Worm (Caenorhabditis elegans) whole organism, late embryonic: ENCODE measurements around the gene F49H12.4.

Experiments
- C08G9.2 ChIP-seq: sonication (generic microtip); optimal IDR thresholded peaks from 2 replicates; lab custom pipeline; 2016; ENCODE audit warnings: mild to moderate bottlenecking, missing genetic modification characterization, moderate library complexity, missing compliant biosample characterization
- C38D4.7 ChIP-seq: fragments of 200-800 bp; sonication (Bioruptor generic); optimal IDR thresholded peaks from 2 replicates; lab custom pipeline; 2018; ENCODE audit warnings: mild to moderate bottlenecking, missing genetic modification characterization, moderate library complexity, missing compliant biosample characterization
- F13H6.1 ChIP-seq: sonication (generic microtip); optimal IDR thresholded peaks from 2 replicates; lab custom pipeline; 2016; ENCODE audit warnings: missing genetic modification characterization, missing compliant biosample characterization
- K02D7.2 ChIP-seq: sonication (generic microtip); optimal IDR thresholded peaks from 2 replicates; lab custom pipeline; 2017; ENCODE audit warnings: mild to moderate bottlenecking, missing genetic modification characterization, missing compliant biosample characterization
- K09A11.1 ChIP-seq: sonication (generic microtip); optimal IDR thresholded peaks from 2 replicates; lab custom pipeline; 2017; ENCODE audit warnings: antibody characterized with exemption, mild to moderate bottlenecking, missing genetic modification characterization, missing compliant biosample characterization; ENCODE audit not compliant: insufficient read depth
- T23F11.4 ChIP-seq: fragments of 200-800 bp; sonication (Bioruptor generic); optimal IDR thresholded peaks from 2 replicates; lab custom pipeline; 2018; ENCODE audit warnings: mild to moderate bottlenecking, missing genetic modification characterization, missing compliant biosample characterization
- Y22D7AL.16 ChIP-seq: sonication (generic microtip); optimal IDR thresholded peaks from 2 replicates; lab custom pipeline; 2016; ENCODE audit warnings: missing genetic modification characterization, missing compliant biosample characterization
- ahr-1 ChIP-seq: sonication (generic microtip); optimal IDR thresholded peaks from 2 replicates; lab custom pipeline; 2016; ENCODE audit warnings: missing genetic modification characterization, missing compliant biosample characterization
- ceh-19 ChIP-seq: fragments of 200-800 bp; sonication (Bioruptor generic); optimal IDR thresholded peaks from 2 replicates; lab custom pipeline; 2018; ENCODE audit warnings: mild to moderate bottlenecking, missing genetic modification characterization, missing compliant biosample characterization
- ceh-30 ChIP-seq: fragments of 150-350 bp; optimal IDR thresholded peaks from 2 replicates; lab custom pipeline; 2014; ENCODE audit warnings: missing biosample characterization, missing genetic modification characterization
- ceh-31 ChIP-seq: sonication (generic microtip); optimal IDR thresholded peaks from 2 replicates; lab custom pipeline; 2016; ENCODE audit warnings: missing genetic modification characterization, missing compliant biosample characterization
- ceh-34 ChIP-seq: sonication (generic microtip); optimal IDR thresholded peaks from 2 replicates; lab custom pipeline; 2016; ENCODE audit warnings: mild to moderate bottlenecking, missing genetic modification characterization, missing compliant biosample characterization
- ceh-48 ChIP-seq: sonication (generic microtip); optimal IDR thresholded peaks from 2 replicates; lab custom pipeline; 2016; ENCODE audit warnings: missing genetic modification characterization, inconsistent platforms, missing compliant biosample characterization
- ceh-9 ChIP-seq: sonication (generic microtip); optimal IDR thresholded peaks from 2 replicates; lab custom pipeline; 2016; ENCODE audit warnings: mild to moderate bottlenecking, missing genetic modification characterization, inconsistent platforms, missing compliant biosample characterization
- dmd-4 ChIP-seq: sonication (generic microtip); optimal IDR thresholded peaks from 2 replicates; lab custom pipeline; 2016; ENCODE audit warnings: borderline replicate concordance, missing genetic modification characterization, missing compliant biosample characterization
- elt-4 ChIP-seq: sonication (generic microtip); optimal IDR thresholded peaks from 2 replicates; lab custom pipeline; 2016; ENCODE audit warnings: missing genetic modification characterization, missing compliant biosample characterization
- ets-4 ChIP-seq: sonication (generic microtip); optimal IDR thresholded peaks from 2 replicates; lab custom pipeline; 2016; ENCODE audit warnings: missing genetic modification characterization, missing compliant biosample characterization
- eyg-1 ChIP-seq: sonication (generic microtip); optimal IDR thresholded peaks from 2 replicates; lab custom pipeline; 2016; ENCODE audit warnings: missing genotype, missing genetic modification characterization, missing compliant biosample characterization
- fax-1 ChIP-seq: sonication (generic microtip); optimal IDR thresholded peaks from 2 replicates; lab custom pipeline; 2016; ENCODE audit warnings: missing genotype, missing genetic modification characterization, missing compliant biosample characterization
- fkh-10 ChIP-seq: fragments of 150-350 bp; optimal IDR thresholded peaks from 2 replicates; lab custom pipeline; 2014; ENCODE audit warnings: missing biosample characterization, missing genetic modification reagents, missing genetic modification characterization
- gmeb-2 ChIP-seq: sonication (generic microtip); optimal IDR thresholded peaks from 2 replicates; lab custom pipeline; 2016; ENCODE audit warnings: missing genetic modification characterization, inconsistent platforms, missing compliant biosample characterization
- hlh-13 ChIP-seq: fragments of 200-800 bp; sonication (Bioruptor generic); optimal IDR thresholded peaks from 2 replicates; lab custom pipeline; 2018; ENCODE audit warnings: mild to moderate bottlenecking, missing genetic modification characterization, missing compliant biosample characterization
- hlh-15 ChIP-seq: sonication (generic microtip); optimal IDR thresholded peaks from 2 replicates; lab custom pipeline; 2016; ENCODE audit warnings: missing genetic modification characterization, missing compliant biosample characterization
- hlh-30 ChIP-seq: sonication (generic microtip); optimal IDR thresholded peaks from 2 replicates; lab custom pipeline; 2017; ENCODE audit warnings: antibody characterized with exemption, missing genetic modification characterization, missing compliant biosample characterization; ENCODE audit not compliant: insufficient read depth
- hlh-6 ChIP-seq: sonication (generic microtip); optimal IDR thresholded peaks from 2 replicates; lab custom pipeline; 2016; ENCODE audit warnings: missing genotype, missing genetic modification characterization, missing compliant biosample characterization
- hlh-8 ChIP-seq: sonication (generic microtip); optimal IDR thresholded peaks from 2 replicates; lab custom pipeline; 2016; ENCODE audit warnings: missing genotype, missing genetic modification characterization, missing compliant biosample characterization
- lim-6 ChIP-seq: sonication (generic microtip); optimal IDR thresholded peaks from 2 replicates; lab custom pipeline; 2016; ENCODE audit warnings: missing genetic modification characterization, missing compliant biosample characterization
- lin-11 ChIP-seq: fragments of 200-800 bp; sonication (Bioruptor generic); optimal IDR thresholded peaks from 2 replicates; lab custom pipeline; 2018; ENCODE audit warnings: mild to moderate bottlenecking, missing genetic modification characterization, missing compliant biosample characterization
- mec-3 ChIP-seq: sonication (generic microtip); optimal IDR thresholded peaks from 2 replicates; lab custom pipeline; 2016; ENCODE audit warnings: borderline replicate concordance, missing genetic modification characterization, missing compliant biosample characterization
- nfya-1 ChIP-seq: sonication (generic microtip); optimal IDR thresholded peaks from 2 replicates; lab custom pipeline; 2017; ENCODE audit warnings: missing genetic modification characterization, mild to moderate bottlenecking, missing compliant biosample characterization, antibody characterized with exemption, moderate library complexity
- nhr-11 ChIP-seq: fragments of 150-350 bp; optimal IDR thresholded peaks from 2 replicates; lab custom pipeline; 2014; ENCODE audit warnings: missing biosample characterization, missing genetic modification characterization
- nhr-232 ChIP-seq: sonication (generic microtip); optimal IDR thresholded peaks from 2 replicates; lab custom pipeline; 2016; ENCODE audit warnings: missing genetic modification characterization, missing compliant biosample characterization
- pag-3 ChIP-seq: sonication (generic microtip); optimal IDR thresholded peaks from 2 replicates; lab custom pipeline; 2016; ENCODE audit warnings: missing compliant biosample characterization, missing genetic modification characterization, borderline replicate concordance
- pax-1 ChIP-seq: fragments of 150-350 bp; optimal IDR thresholded peaks from 2 replicates; lab custom pipeline; 2014; ENCODE audit warnings: missing biosample characterization, missing genetic modification characterization
- pha-2 ChIP-seq: sonication (generic microtip); optimal IDR thresholded peaks from 2 replicates; lab custom pipeline; 2017; ENCODE audit warnings: mild to moderate bottlenecking, missing genetic modification characterization, missing compliant biosample characterization
- pqm-1 ChIP-seq: sonication (generic microtip); optimal IDR thresholded peaks from 2 replicates; lab custom pipeline; 2016; ENCODE audit warnings: missing genetic modification characterization, missing compliant biosample characterization
- pros-1 ChIP-seq: fragments of 150-350 bp; optimal IDR thresholded peaks from 2 replicates; lab custom pipeline; 2014; ENCODE audit warnings: missing biosample characterization, missing genetic modification reagents, missing genetic modification characterization
- ref-2 ChIP-seq: sonication (generic microtip); optimal IDR thresholded peaks from 2 replicates; lab custom pipeline; 2016; ENCODE audit warnings: missing genetic modification characterization, missing compliant biosample characterization
- rnt-1 ChIP-seq: sonication (generic microtip); optimal IDR thresholded peaks from 2 replicates; lab custom pipeline; 2016; ENCODE audit warnings: missing genetic modification characterization, missing compliant biosample characterization
- sox-2 ChIP-seq: fragments of 200-800 bp; sonication (Bioruptor generic); IDR thresholded peaks from 2 replicates; pipeline ENCODE4 v1.3.6; 2022; ENCODE audit warnings: missing genetic modification reagents, missing genetic modification characterization, missing compliant biosample characterization
- sox-4 ChIP-seq: sonication (generic microtip); optimal IDR thresholded peaks from 2 replicates; lab custom pipeline; 2017; ENCODE audit warnings: mild to moderate bottlenecking, missing genetic modification characterization, inconsistent platforms, missing compliant biosample characterization
- tbx-7 ChIP-seq: sonication (generic microtip); optimal IDR thresholded peaks from 2 replicates; lab custom pipeline; 2016; ENCODE audit warnings: missing genotype, missing genetic modification characterization, missing compliant biosample characterization
- ttx-3 ChIP-seq: sonication (generic microtip); optimal IDR thresholded peaks from 2 replicates; lab custom pipeline; 2016; ENCODE audit warnings: missing genetic modification reagents, missing genetic modification characterization, missing compliant biosample characterization
- unc-3 ChIP-seq, 2 experiments: fragments of 200-800 bp in 1 of 2; sonication (Bioruptor generic) in 1 of 2; sonication (generic microtip) in 1 of 2; conservative IDR thresholded peaks in 1 of 2; optimal IDR thresholded peaks in 1 of 2; 2 replicates each; pipeline versions ENCODE4 v1.3.6 to Lab custom; 2016 to 2022; ENCODE audit warnings: missing compliant biosample characterization in 2 of 2, missing genetic modification characterization in 2 of 2, missing genetic modification reagents in 1 of 2
- unc-42 ChIP-seq: sonication (generic microtip); optimal IDR thresholded peaks from 2 replicates; lab custom pipeline; 2016; ENCODE audit warnings: missing genotype, missing genetic modification characterization, missing compliant biosample characterization
- unc-55 ChIP-seq: sonication (generic microtip); optimal IDR thresholded peaks from 2 replicates; lab custom pipeline; 2017; ENCODE audit warnings: missing biosample characterization, missing genetic modification reagents, missing genetic modification characterization
- unc-86 ChIP-seq: sonication (generic microtip); optimal IDR thresholded peaks from 2 replicates; lab custom pipeline; 2016; ENCODE audit warnings: missing genetic modification characterization, missing compliant biosample characterization

F49H12.4 gene

DNA sequence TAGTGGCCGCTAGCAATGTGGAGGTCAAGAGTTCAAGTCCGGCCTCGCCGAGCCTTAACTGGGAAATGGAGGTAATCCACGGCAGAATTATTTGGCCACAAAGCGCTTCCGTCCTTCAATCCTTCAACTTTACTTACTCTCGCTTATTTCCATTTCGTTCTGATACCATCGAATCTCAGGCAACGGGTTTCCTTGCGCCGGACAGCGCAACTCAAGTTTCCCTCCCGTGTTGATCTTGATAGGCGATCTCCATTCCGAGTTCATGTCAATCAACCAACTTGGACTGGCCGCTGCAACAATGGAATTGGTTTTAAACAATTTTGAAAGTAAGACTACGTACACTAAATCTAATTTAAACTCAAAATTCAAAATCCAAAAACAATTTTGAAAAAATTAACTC lies 38.8 kb upstream of the F49H12.4 start:
- TF ChIP-seq fax-1 (tag; lab: Kevin White, UChicago) (no peak), pros-1 (tag; lab: Kevin White, UChicago) (no peak), ets-4 (no peak), ref-2 (no peak), hlh-13 (GFP tag; lab: Kevin White, UChicago) (no peak), fkh-10 (no peak), hlh-8 (tag; lab: Kevin White, UChicago) (no peak), lim-6 (no peak), K09A11.1 (tag; lab: Kevin White, UChicago) (no peak), ceh-31 (tag; lab: Kevin White, UChicago) (no peak), sox-2 (GFP tag; lab: Robert Waterston, UW) (no peak), gmeb-2 (tag; lab: Kevin White, UChicago) (no peak), K02D7.2 (tag; lab: Kevin White, UChicago) (no peak), T23F11.4 (no peak), ttx-3 (no peak), unc-42 (tag; lab: Kevin White, UChicago) (no peak), dmd-4 (tag; lab: Kevin White, UChicago) (no peak)
- TF ChIP-seq, all 69 proteins: peak for 0

DNA sequence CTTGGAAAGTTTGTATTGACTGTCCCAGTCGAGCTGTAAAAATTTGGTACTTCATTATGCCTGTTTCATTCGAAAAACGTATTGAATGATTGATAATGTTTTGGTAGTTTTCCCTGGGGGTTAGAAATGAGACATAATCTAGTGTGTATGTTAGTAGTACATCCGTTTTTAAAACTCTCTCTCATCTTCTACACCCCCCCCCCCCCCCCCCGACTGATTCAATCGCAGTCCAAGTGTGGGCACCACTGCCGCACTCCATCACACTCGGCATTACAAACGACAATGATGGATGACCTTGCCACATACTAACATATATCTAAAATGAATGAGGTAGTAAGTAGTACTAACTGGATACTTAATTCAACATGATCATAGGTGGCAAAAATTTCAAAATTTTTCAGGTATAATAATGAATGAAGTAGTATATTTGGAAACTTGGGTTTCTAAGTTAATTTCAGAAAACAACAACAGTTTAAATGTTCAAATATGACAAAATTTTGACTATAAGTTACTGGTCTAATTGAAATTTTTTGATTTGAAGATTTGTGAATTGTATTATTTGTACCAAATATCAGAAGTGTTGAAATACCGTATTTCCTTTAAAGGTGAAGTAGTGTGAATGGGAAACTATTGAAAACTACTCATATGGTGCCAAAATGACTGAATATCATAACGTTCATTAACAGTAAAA lies 38.0 kb upstream of the F49H12.4 start:
- TF ChIP-seq pha-2 (no peak), T23F11.4 (no peak), ahr-1 (tag; lab: Kevin White, UChicago) (no peak), gmeb-2 (tag; lab: Kevin White, UChicago) (no peak), lin-11 (no peak), hlh-30 (no peak), sox-4 (no peak), dmd-4 (tag; lab: Kevin White, UChicago) (no peak), ref-2 (no peak), nhr-11 (no peak), hlh-15 (no peak), nhr-232 (tag; lab: Kevin White, UChicago) (no peak), tbx-7 (no peak), ceh-48 (tag; lab: Kevin White, UChicago) (no peak), elt-4 (tag; lab: Kevin White, UChicago) (no peak), nfya-1 (no peak), hlh-6 (no peak), F13H6.1 (tag; lab: Kevin White, UChicago) (no peak), unc-3 (GFP tag; conservative IDR thresholded peaks at IDR 0.05; lab: Robert Waterston, UW) (no peak), unc-3 (tag; optimal IDR thresholded peaks at IDR 0.05; lab: Kevin White, UChicago) (no peak)
- TF ChIP-seq, all 69 proteins: peak for 0

DNA sequence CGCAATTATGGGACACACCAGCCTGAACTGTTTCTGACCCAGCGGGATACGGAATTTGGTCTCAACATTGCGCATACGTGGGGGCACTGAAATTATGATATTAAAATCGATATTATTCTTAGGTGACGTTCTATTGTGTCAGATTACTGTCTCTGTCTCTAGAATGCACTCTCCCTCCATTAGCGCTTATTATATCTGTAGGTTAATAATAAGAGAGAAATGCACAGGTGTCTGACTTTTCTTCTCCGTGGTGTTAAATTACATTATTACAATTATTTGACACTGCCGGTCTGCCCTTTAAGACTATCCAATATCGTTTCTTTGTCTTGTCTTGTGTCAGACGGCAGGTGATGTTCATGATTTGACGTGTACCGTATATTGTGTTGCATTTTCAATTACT lies 37.0 kb upstream of the F49H12.4 start:
- no peak for TF ChIP-seq eyg-1 (tag; lab: Kevin White, UChicago)
- TF ChIP-seq ceh-34: peak; percentile 86
- TF ChIP-seq C38D4.7 (GFP tag; lab: Kevin White, UChicago): no peak
- no peak for TF ChIP-seq T23F11.4

DNA sequence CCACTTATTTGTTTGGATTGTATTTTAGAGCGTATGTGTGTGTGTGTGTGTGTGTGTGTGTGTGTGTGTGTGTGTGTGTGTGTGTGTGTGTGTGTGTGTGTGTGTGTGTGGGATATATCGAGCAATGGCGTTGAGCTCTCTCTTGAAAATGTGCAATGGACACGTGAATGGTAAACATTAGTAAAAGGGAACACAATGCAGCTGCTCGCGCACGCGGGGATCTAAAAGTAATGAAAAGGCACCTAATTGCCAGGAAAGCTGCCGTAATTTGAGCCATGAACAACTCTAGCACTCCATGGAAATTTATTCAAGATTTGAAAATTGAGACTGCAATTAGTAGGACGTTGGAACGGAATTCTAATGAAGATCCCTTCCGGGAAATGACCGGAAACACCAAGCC lies 36.4 kb upstream of the F49H12.4 start:
- no peak for TF ChIP-seq hlh-30
- TF ChIP-seq C38D4.7 (GFP tag; lab: Kevin White, UChicago): no peak
- peak; percentile 4 for TF ChIP-seq sox-4
- TF ChIP-seq C08G9.2 (tag; lab: Kevin White, UChicago): no peak
- no peak for TF ChIP-seq lim-6
- no peak for TF ChIP-seq fkh-10
- peak; percentile 77 for TF ChIP-seq ceh-19 (GFP tag; lab: Kevin White, UChicago)
- TF ChIP-seq unc-55 (GFP tag; lab: Kevin White, UChicago): no peak
- no peak for TF ChIP-seq unc-86
- no peak for TF ChIP-seq mec-3 (tag; lab: Kevin White, UChicago)
- TF ChIP-seq pag-3: no peak
- TF ChIP-seq Y22D7AL.16 (tag; lab: Kevin White, UChicago): no peak
- TF ChIP-seq unc-42 (tag; lab: Kevin White, UChicago): peak; percentile 41
- no peak for TF ChIP-seq pax-1
- TF ChIP-seq ceh-30 (tag; lab: Kevin White, UChicago): no peak
- TF ChIP-seq ref-2: peak; percentile 29
- no peak for TF ChIP-seq lin-11
- no peak for TF ChIP-seq rnt-1 (tag; lab: Kevin White, UChicago)
- no peak for TF ChIP-seq pqm-1 (tag; lab: Kevin White, UChicago)
- TF ChIP-seq nhr-11: no peak
- no peak for TF ChIP-seq ceh-9 (tag; lab: Kevin White, UChicago)
